Fruit fly (Drosophila melanogaster): ENCODE results near the gene RpL28.

RpL28 gene

DNA sequence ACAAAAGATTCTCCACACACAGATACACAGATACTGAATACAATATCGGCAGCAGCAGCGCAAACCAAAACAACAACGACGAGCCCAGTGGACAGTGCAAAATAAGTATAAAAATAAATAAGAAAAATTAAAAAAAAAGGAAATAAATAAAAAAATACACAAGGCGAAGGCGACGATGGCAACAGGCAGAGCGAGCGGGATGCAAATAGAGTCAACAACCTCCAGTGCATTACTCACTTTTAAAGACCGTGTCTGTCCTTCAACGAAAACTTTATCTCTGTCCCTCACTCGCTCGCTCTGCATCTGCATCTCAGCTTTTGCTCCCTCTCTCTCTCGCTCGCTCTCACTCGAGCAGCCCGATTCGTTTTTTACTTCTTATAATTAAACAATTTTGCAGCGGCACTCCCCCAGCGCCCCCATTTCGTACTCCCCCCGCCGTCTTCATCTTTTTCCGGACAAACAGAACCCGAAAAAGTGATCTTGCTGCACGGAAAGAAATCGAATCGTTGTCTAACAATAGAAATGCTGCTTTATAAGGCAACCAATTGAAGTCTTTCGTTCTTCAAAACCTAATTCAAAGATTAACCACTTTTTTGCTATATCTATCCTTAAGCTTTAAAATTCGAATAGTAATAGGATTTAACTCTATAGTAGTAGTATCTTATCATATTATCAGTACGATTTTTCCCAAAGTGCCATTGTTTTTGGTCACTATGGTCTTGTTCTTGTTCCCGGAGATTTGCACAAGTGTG is 23.8 kb upstream of the RpL28 start (continued):
- TF ChIP-seq sv (GFP tag; optimal IDR thresholded peaks at IDR 0.05) (no peak), CrebA (GFP tag; optimal IDR thresholded peaks at IDR 0.05; ENCODE audit: borderline replicate concordance) (peak; percentile 99)

- no peak for TF ChIP-seq Abd-B (GFP tag; optimal IDR thresholded peaks at IDR 0.05)
- TF ChIP-seq OdsH (GFP tag; optimal IDR thresholded peaks at IDR 0.05) = peak; percentile 86
- TF ChIP-seq Myc (optimal IDR thresholded peaks at IDR 0.05) = no peak
- TF ChIP-seq pan (optimal IDR thresholded peaks at IDR 0.05) = no peak
- TF ChIP-seq sage (GFP tag; optimal IDR thresholded peaks at IDR 0.05) = peak; percentile 43
- TF ChIP-seq tai (GFP tag; optimal IDR thresholded peaks at IDR 0.05) = peak; percentile 52
- peak; percentile 61 for TF ChIP-seq Hnf4 (GFP tag; optimal IDR thresholded peaks at IDR 0.05)
- peak; percentile 42 for TF ChIP-seq dmrt93B (GFP tag; optimal IDR thresholded peaks at IDR 0.05)
- TF ChIP-seq CrebA (GFP tag; optimal IDR thresholded peaks at IDR 0.05; ENCODE audit: borderline replicate concordance) = peak; percentile 78
- no peak for TF ChIP-seq Mio (GFP tag; optimal IDR thresholded peaks at IDR 0.05)
- no peak for TF ChIP-seq usp (GFP tag; optimal IDR thresholded peaks at IDR 0.05)
- TF ChIP-seq foxo (GFP tag; optimal IDR thresholded peaks at IDR 0.05) = peak in 1 of 2 experiments; percentile 73
- TF ChIP-seq CG32264 (GFP tag; optimal IDR thresholded peaks at IDR 0.05) = peak; percentile 28
- peak; percentile 70 for TF ChIP-seq rgr (GFP tag; optimal IDR thresholded peaks at IDR 0.05)
- TF ChIP-seq Rel (GFP tag; optimal IDR thresholded peaks at IDR 0.05) = peak; percentile 25
- TF ChIP-seq Rel (tag; optimal IDR thresholded peaks at IDR 0.05) = peak; percentile 17
- peak; percentile 71 for TF ChIP-seq h (GFP tag; optimal IDR thresholded peaks at IDR 0.05)
- peak; percentile 46 for TF ChIP-seq CG9705 (GFP tag; optimal IDR thresholded peaks at IDR 0.05)
- peak; percentile 38 for TF ChIP-seq woc (GFP tag; optimal IDR thresholded peaks at IDR 0.05)
- no peak for TF ChIP-seq jim (GFP tag; optimal IDR thresholded peaks at IDR 0.05)
- TF ChIP-seq psq (GFP tag; optimal IDR thresholded peaks at IDR 0.05) = peak; percentile 67
- no peak for TF ChIP-seq sv (GFP tag; optimal IDR thresholded peaks at IDR 0.05)
- TF ChIP-seq fru (GFP tag; optimal IDR thresholded peaks at IDR 0.05) = peak; percentile 88
- peak; percentile 86 for TF ChIP-seq br (GFP tag; optimal IDR thresholded peaks at IDR 0.05)
- no peak for TF ChIP-seq Dfd (GFP tag; optimal IDR thresholded peaks at IDR 0.05)
- no peak for TF ChIP-seq dl (GFP tag; optimal IDR thresholded peaks at IDR 0.05; ENCODE audit: insufficient read depth in 1 of 2, partially characterized antibody in 2 of 2)
- TF ChIP-seq brk (GFP tag; optimal IDR thresholded peaks at IDR 0.05) = peak; percentile 72
- no peak for TF ChIP-seq Jra (GFP tag; optimal IDR thresholded peaks at IDR 0.05)
- no peak for TF ChIP-seq Hr78 (GFP tag; optimal IDR thresholded peaks at IDR 0.05)
- TF ChIP-seq ey (GFP tag; optimal IDR thresholded peaks at IDR 0.05) = peak; percentile 73
- TF ChIP-seq Sp1 (GFP tag; optimal IDR thresholded peaks at IDR 0.05) = peak; percentile 91
- peak; percentile 83 for TF ChIP-seq HLH106 (tag; optimal IDR thresholded peaks at IDR 0.05)
Observed at dm6 chr3L:3245189-3245588, 22.4 kb upstream of the RpL28 start.

- TF ChIP-seq Vsx2 (GFP tag; optimal IDR thresholded peaks at IDR 0.05; ENCODE audit: partially characterized antibody) = no peak
- TF ChIP-seq tai (GFP tag; optimal IDR thresholded peaks at IDR 0.05) = peak; percentile 9
- TF ChIP-seq CG9705 (GFP tag; optimal IDR thresholded peaks at IDR 0.05) = no peak
- peak; percentile 21 for TF ChIP-seq Hr83 (GFP tag; optimal IDR thresholded peaks at IDR 0.05; ENCODE audit: poor library complexity, severe bottlenecking)
- TF ChIP-seq foxo (GFP tag; optimal IDR thresholded peaks at IDR 0.05) = peak in 1 of 2 experiments; percentile 25
- no peak for TF ChIP-seq dsf (GFP tag; optimal IDR thresholded peaks at IDR 0.05; ENCODE audit: borderline replicate concordance)
- peak; percentile 2 for TF ChIP-seq fru (GFP tag; optimal IDR thresholded peaks at IDR 0.05)
Observed at dm6 chr3L:3244244-3245144, 21.7 kb upstream of the RpL28 start, which contains the start of gene CG12078. TSS of gene CG12078 (minus strand) at chr3L:3244294.
